Fruit fly (Drosophila melanogaster): ENCODE results near the gene Myc.

The Myc gene

dm6 chrX:3378490-3379091 lies 5.6 kb downstream of the Myc start (continued):
- no peak for TF ChIP-seq jumu (GFP tag; optimal IDR thresholded peaks at IDR 0.05)
- TF ChIP-seq schlank (tag; optimal IDR thresholded peaks at IDR 0.05): no peak
- TF ChIP-seq mirr (GFP tag; optimal IDR thresholded peaks at IDR 0.05): peak; percentile 74
- no peak; the same call in 1 of the 2 replicates for TF ChIP-seq GATAe (GFP tag; conservative IDR thresholded peaks at IDR 0.05)
- TF ChIP-seq sob (GFP tag; IDR thresholded peaks at IDR 0.05): no peak
- TF ChIP-seq CG7372 (GFP tag; IDR thresholded peaks at IDR 0.05): no peak
- TF ChIP-seq fd96Cb (tag; optimal IDR thresholded peaks at IDR 0.05): no peak
- TF ChIP-seq CG12299 (tag; optimal IDR thresholded peaks at IDR 0.05): no peak
- TF ChIP-seq NK7.1 (GFP tag; optimal IDR thresholded peaks at IDR 0.05): no peak
- no peak for TF ChIP-seq wor (GFP tag; IDR thresholded peaks at IDR 0.05)
- no peak for TF ChIP-seq Oaz (GFP tag; IDR thresholded peaks at IDR 0.05)
- no peak for TF ChIP-seq knrl (GFP tag; IDR thresholded peaks at IDR 0.05; ENCODE audit: partially characterized antibody)
- no peak for TF ChIP-seq Lpt (GFP tag; optimal IDR thresholded peaks at IDR 0.05)
- TF ChIP-seq CG11085 (GFP tag; IDR thresholded peaks at IDR 0.05): no peak
- no peak for TF ChIP-seq Hand (GFP tag; optimal IDR thresholded peaks at IDR 0.05)
- TF ChIP-seq gt (GFP tag; IDR thresholded peaks at IDR 0.05): no peak
- TF ChIP-seq ci (GFP tag; IDR thresholded peaks at IDR 0.05): no peak; the same call in 2 of the 3 replicates
- TF ChIP-seq al (GFP tag; IDR thresholded peaks at IDR 0.05): no peak
- no peak for TF ChIP-seq PHDP (tag; optimal IDR thresholded peaks at IDR 0.05)
- no peak for TF ChIP-seq CG17385 (GFP tag; optimal IDR thresholded peaks at IDR 0.05)
- TF ChIP-seq Sox100B (GFP tag; optimal IDR thresholded peaks at IDR 0.05): no peak
- no peak for TF ChIP-seq CG4404 (GFP tag; IDR thresholded peaks at IDR 0.05)
- TF ChIP-seq MESR4 (GFP tag; optimal IDR thresholded peaks at IDR 0.05): no peak
- no peak for TF ChIP-seq repo (GFP tag; optimal IDR thresholded peaks at IDR 0.05)
- no peak for TF ChIP-seq Gsc (GFP tag; IDR thresholded peaks at IDR 0.05)
- TF ChIP-seq Eip74EF (GFP tag; optimal IDR thresholded peaks at IDR 0.05): peak in 1 of 2 experiments; percentile 37
- no peak for TF ChIP-seq ken (GFP tag; IDR thresholded peaks at IDR 0.05)
- TF ChIP-seq CG9797 (GFP tag; optimal IDR thresholded peaks at IDR 0.05): no peak
- peak; percentile 34 for TF ChIP-seq grn (GFP tag; optimal IDR thresholded peaks at IDR 0.05)
- TF ChIP-seq TFAM (GFP tag; optimal IDR thresholded peaks at IDR 0.05): no peak
- TF ChIP-seq fd102C (GFP tag; optimal IDR thresholded peaks at IDR 0.05): no peak
- TF ChIP-seq slbo (GFP tag; IDR thresholded peaks at IDR 0.05): no peak
- no peak for TF ChIP-seq CG11456 (GFP tag; IDR thresholded peaks at IDR 0.05)
- no peak for TF ChIP-seq hkb (optimal IDR thresholded peaks at IDR 0.05)
- no peak for TF ChIP-seq hkb (GFP tag; IDR thresholded peaks at IDR 0.05)
- no peak for TF ChIP-seq her (GFP tag; optimal IDR thresholded peaks at IDR 0.05)
- no peak for TF ChIP-seq Optix (GFP tag; IDR thresholded peaks at IDR 0.05)
- TF ChIP-seq CG17802 (tag; optimal IDR thresholded peaks at IDR 0.05): no peak
- no peak for TF ChIP-seq CG9437 (GFP tag; optimal IDR thresholded peaks at IDR 0.05)
- TF ChIP-seq CG7357 (GFP tag; IDR thresholded peaks at IDR 0.05): no peak
- TF ChIP-seq Oli (tag; optimal IDR thresholded peaks at IDR 0.05): no peak
- no peak for TF ChIP-seq CG3065 (GFP tag; optimal IDR thresholded peaks at IDR 0.05)
- TF ChIP-seq chm (GFP tag; IDR thresholded peaks at IDR 0.05): no peak
- TF ChIP-seq sr (GFP tag; IDR thresholded peaks at IDR 0.05): no peak
- TF ChIP-seq Dad (GFP tag; optimal IDR thresholded peaks at IDR 0.05): no peak
- no peak for TF ChIP-seq CG4707 (GFP tag; optimal IDR thresholded peaks at IDR 0.05)
- peak; percentile 42; the same call in 1 of the 2 replicates for TF ChIP-seq Awh (GFP tag; IDR thresholded peaks at IDR 0.05)
- no peak for TF ChIP-seq danr (GFP tag; IDR thresholded peaks at IDR 0.05)
- no peak for TF ChIP-seq CG6813 (GFP tag; optimal IDR thresholded peaks at IDR 0.05)
- no peak for TF ChIP-seq cato (GFP tag; optimal IDR thresholded peaks at IDR 0.05; ENCODE audit: borderline replicate concordance)
- TF ChIP-seq CG8944 (GFP tag; optimal IDR thresholded peaks at IDR 0.05): no peak
- no peak for TF ChIP-seq CG10431 (GFP tag; optimal IDR thresholded peaks at IDR 0.05)
